Fruit fly (Drosophila melanogaster): ENCODE results near the gene Hsdl2.
A peak's percentile ranks its signal among the peaks of the same experiment; 100 is the strongest.

Hsdl2 gene

dm6 chr3R:27677174-27677726 lies at the start of gene Hsdl2:
Hsdl2 (plus strand) TSS chr3R:27677522.
- TF ChIP-seq fru (GFP tag; optimal IDR thresholded peaks at IDR 0.05) (peak; percentile 60), Hr83 (GFP tag; optimal IDR thresholded peaks at IDR 0.05; ENCODE audit: poor library complexity, severe bottlenecking) (no peak), foxo (GFP tag; optimal IDR thresholded peaks at IDR 0.05) (peak in 1 of 2 experiments; percentile 51), rgr (GFP tag; optimal IDR thresholded peaks at IDR 0.05) (peak; percentile 37), Hnf4 (GFP tag; optimal IDR thresholded peaks at IDR 0.05) (peak; percentile 97), pan (optimal IDR thresholded peaks at IDR 0.05) (no peak), Myc (optimal IDR thresholded peaks at IDR 0.05) (peak; percentile 45), N (GFP tag; optimal IDR thresholded peaks at IDR 0.05) (no peak), ey (GFP tag; optimal IDR thresholded peaks at IDR 0.05) (peak; percentile 61), br (GFP tag; optimal IDR thresholded peaks at IDR 0.05) (peak; percentile 50), OdsH (GFP tag; optimal IDR thresholded peaks at IDR 0.05) (peak; percentile 11), CrebA (GFP tag; optimal IDR thresholded peaks at IDR 0.05; ENCODE audit: borderline replicate concordance) (no peak), Sp1 (GFP tag; optimal IDR thresholded peaks at IDR 0.05) (no peak), sv (GFP tag; optimal IDR thresholded peaks at IDR 0.05) (peak; percentile 38), GATAd (GFP tag; optimal IDR thresholded peaks at IDR 0.05) (peak; percentile 56), h (GFP tag; optimal IDR thresholded peaks at IDR 0.05) (peak; percentile 67), HLH106 (tag; optimal IDR thresholded peaks at IDR 0.05) (peak; percentile 33)

DNA sequence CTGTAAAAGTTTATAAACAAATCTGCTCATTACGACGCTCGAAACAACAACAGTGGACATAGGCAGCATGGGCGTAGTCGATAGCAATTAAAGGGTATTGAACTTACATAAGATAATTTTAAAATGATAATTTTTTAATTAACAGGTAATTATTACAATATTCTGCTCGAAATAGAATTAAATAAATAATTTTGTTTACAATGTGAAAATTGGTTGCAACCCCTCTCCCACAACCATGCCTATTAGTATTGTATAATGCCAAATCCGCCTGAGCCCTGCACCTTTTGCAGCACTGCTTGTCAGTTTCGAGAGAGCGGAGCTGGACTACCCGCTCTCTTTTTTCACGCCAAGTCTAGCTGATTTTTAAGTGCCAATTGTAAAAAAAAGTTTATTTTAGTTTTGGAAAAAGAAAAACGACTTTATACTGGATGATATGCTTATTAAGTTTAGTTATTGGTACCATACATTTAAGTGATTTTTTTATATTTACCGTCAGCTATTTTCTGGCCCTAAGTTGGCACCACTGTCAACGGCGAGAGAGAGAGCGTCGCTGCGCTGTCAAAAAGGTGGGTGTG lies 41.2 kb upstream of the Hsdl2 start, which contains the start of the genes CG5611 and Mtl:
TSS of gene CG5611 (minus strand) at position 51 of the 575 bp plus-strand sequence.
TSS of gene Mtl (plus strand) at position 403 of the 575 bp plus-strand sequence.
- TF ChIP-seq usp (GFP tag; optimal IDR thresholded peaks at IDR 0.05) (no peak), ey (GFP tag; optimal IDR thresholded peaks at IDR 0.05) (peak; percentile 99), br (GFP tag; optimal IDR thresholded peaks at IDR 0.05) (peak; percentile 99), dsf (GFP tag; optimal IDR thresholded peaks at IDR 0.05; ENCODE audit: borderline replicate concordance) (peak; percentile 98), h (GFP tag; optimal IDR thresholded peaks at IDR 0.05) (peak; percentile 100), fru (GFP tag; optimal IDR thresholded peaks at IDR 0.05) (peak; percentile 99), sage (GFP tag; optimal IDR thresholded peaks at IDR 0.05) (peak; percentile 98), foxo (GFP tag; optimal IDR thresholded peaks at IDR 0.05) (peak; percentile 65 to 100), N (GFP tag; optimal IDR thresholded peaks at IDR 0.05) (no peak), tai (GFP tag; optimal IDR thresholded peaks at IDR 0.05) (peak; percentile 98), psq (GFP tag; optimal IDR thresholded peaks at IDR 0.05) (peak; percentile 99), Hnf4 (GFP tag; optimal IDR thresholded peaks at IDR 0.05) (peak; percentile 99), Mio (GFP tag; optimal IDR thresholded peaks at IDR 0.05) (peak; percentile 93), Vsx2 (GFP tag; optimal IDR thresholded peaks at IDR 0.05; ENCODE audit: partially characterized antibody) (no peak), Hr83 (GFP tag; optimal IDR thresholded peaks at IDR 0.05; ENCODE audit: poor library complexity, severe bottlenecking) (peak; percentile 97), jim (GFP tag; optimal IDR thresholded peaks at IDR 0.05) (peak; percentile 94), CG9705 (GFP tag; optimal IDR thresholded peaks at IDR 0.05) (peak; percentile 99), sv (GFP tag; optimal IDR thresholded peaks at IDR 0.05) (peak; percentile 100), Abd-B (GFP tag; optimal IDR thresholded peaks at IDR 0.05) (no peak), pan (optimal IDR thresholded peaks at IDR 0.05) (no peak), brk (GFP tag; optimal IDR thresholded peaks at IDR 0.05) (peak; percentile 99), rgr (GFP tag; optimal IDR thresholded peaks at IDR 0.05) (peak; percentile 100), Dif (GFP tag; optimal IDR thresholded peaks at IDR 0.05; ENCODE audit: partially characterized antibody) (no peak), OdsH (GFP tag; optimal IDR thresholded peaks at IDR 0.05) (peak; percentile 100), GATAd (GFP tag; optimal IDR thresholded peaks at IDR 0.05) (peak; percentile 98), Sp1 (GFP tag; optimal IDR thresholded peaks at IDR 0.05) (peak; percentile 99), HLH106 (tag; optimal IDR thresholded peaks at IDR 0.05) (peak; percentile 100), Myc (optimal IDR thresholded peaks at IDR 0.05) (peak; percentile 96), woc (GFP tag; optimal IDR thresholded peaks at IDR 0.05) (peak; percentile 97), lola (GFP tag; optimal IDR thresholded peaks at IDR 0.05) (no peak), CrebA (GFP tag; optimal IDR thresholded peaks at IDR 0.05; ENCODE audit: borderline replicate concordance) (peak; percentile 95), Hr78 (GFP tag; optimal IDR thresholded peaks at IDR 0.05) (no peak), dmrt93B (GFP tag; optimal IDR thresholded peaks at IDR 0.05) (peak; percentile 100), CG32264 (GFP tag; optimal IDR thresholded peaks at IDR 0.05) (peak; percentile 95), Rel (GFP tag; optimal IDR thresholded peaks at IDR 0.05) (peak; percentile 92), Rel (tag; optimal IDR thresholded peaks at IDR 0.05) (peak; percentile 93), Dfd (GFP tag; optimal IDR thresholded peaks at IDR 0.05) (peak; percentile 97), Jra (GFP tag; optimal IDR thresholded peaks at IDR 0.05) (peak; percentile 98)
